Fruit fly (Drosophila melanogaster): ENCODE measurements around the gene RpS10b.

Gene RpS10b

DNA sequence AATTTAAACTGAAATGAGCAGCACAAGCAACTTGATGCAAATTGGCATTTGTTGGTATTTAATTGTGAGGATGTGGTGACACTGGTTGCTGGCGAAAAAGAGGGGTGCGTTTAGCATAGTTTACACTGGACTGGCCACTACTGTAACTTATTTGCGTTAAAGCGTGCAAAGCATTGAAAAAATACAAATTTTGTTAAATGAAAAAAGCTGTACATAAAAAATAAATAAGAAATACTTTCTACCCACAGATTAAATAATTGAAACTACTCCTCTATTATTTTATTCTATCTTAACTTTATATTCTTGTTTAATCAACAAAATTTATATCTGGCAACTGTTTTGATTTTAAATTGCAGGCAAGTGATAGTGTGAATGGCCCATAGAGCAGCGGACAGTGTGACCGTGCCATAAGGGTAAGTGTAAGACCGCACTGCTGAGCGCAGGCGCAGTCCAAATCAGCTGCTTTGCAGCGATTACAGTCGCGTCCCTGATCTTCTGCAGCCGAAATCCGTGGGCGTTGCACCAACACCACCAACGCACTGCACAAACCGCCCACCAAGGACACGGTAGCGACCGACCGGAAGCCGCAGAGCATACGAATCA, 32.0 kb upstream of the RpS10b start, which contains the start of the genes Grip84 and car (continued):
- TF ChIP-seq ssp (GFP tag; IDR thresholded peaks at IDR 0.05) (peak; percentile 96), sna (GFP tag; IDR thresholded peaks at IDR 0.05; ENCODE audit: partially characterized antibody) (no peak), tna (GFP tag; IDR thresholded peaks at IDR 0.05; ENCODE audit: partially characterized antibody) (no peak), nerfin-2 (GFP tag; IDR thresholded peaks at IDR 0.05; ENCODE audit: partially characterized antibody) (no peak), CG4854 (GFP tag; optimal IDR thresholded peaks at IDR 0.05) (no peak), CG4730 (GFP tag; IDR thresholded peaks at IDR 0.05) (peak; percentile 50), CG17186 (GFP tag; optimal IDR thresholded peaks at IDR 0.05) (peak; percentile 55), CG15696 (tag; optimal IDR thresholded peaks at IDR 0.05) (peak; percentile 63), CG34224 (GFP tag; IDR thresholded peaks at IDR 0.05; ENCODE audit: partially characterized antibody) (no peak), CG7271 (tag; optimal IDR thresholded peaks at IDR 0.05) (no peak), CG2712 (tag; optimal IDR thresholded peaks at IDR 0.05) (peak; percentile 76), CG16779 (GFP tag; IDR thresholded peaks at IDR 0.05) (no peak), NfI (GFP tag; optimal IDR thresholded peaks at IDR 0.05) (peak; percentile 68), croc (GFP tag; conservative IDR thresholded peaks at IDR 0.05) (peak; percentile 58; the same call in 2 of the 3 replicates), CG5245 (GFP tag; optimal IDR thresholded peaks at IDR 0.05) (peak; percentile 24), YL-1 (GFP tag; optimal IDR thresholded peaks at IDR 0.05) (peak; percentile 36), Fer2 (tag; optimal IDR thresholded peaks at IDR 0.05) (peak; percentile 25), unc-4 (GFP tag; IDR thresholded peaks at IDR 0.05; ENCODE audit: partially characterized antibody) (no peak), CG6765 (GFP tag; optimal IDR thresholded peaks at IDR 0.05) (no peak), inv (GFP tag; IDR thresholded peaks at IDR 0.05; ENCODE audit: partially characterized antibody) (no peak), amos (GFP tag; IDR thresholded peaks at IDR 0.05; ENCODE audit: partially characterized antibody) (no peak), mam (GFP tag; optimal IDR thresholded peaks at IDR 0.05) (peak; percentile 80), CG14667 (GFP tag; IDR thresholded peaks at IDR 0.05) (0 out of 2 replicates have a peak, but pooled peaks have one; percentile 29), Hr3 (GFP tag; optimal IDR thresholded peaks at IDR 0.05) (peak; percentile 71), Optix (GFP tag; IDR thresholded peaks at IDR 0.05) (no peak), ab (GFP tag; optimal IDR thresholded peaks at IDR 0.05) (no peak), pzg (GFP tag; optimal IDR thresholded peaks at IDR 0.05) (peak; percentile 53), CG32532 (GFP tag; IDR thresholded peaks at IDR 0.05) (peak; percentile 93), CG8281 (tag; optimal IDR thresholded peaks at IDR 0.05) (no peak), zen2 (GFP tag; IDR thresholded peaks at IDR 0.05; ENCODE audit: partially characterized antibody) (no peak), MBD-R2 (GFP tag; IDR thresholded peaks at IDR 0.05) (peak; percentile 93), CG11723 (GFP tag; optimal IDR thresholded peaks at IDR 0.05) (no peak), CG14014 (GFP tag; IDR thresholded peaks at IDR 0.05) (peak; percentile 60), CG14710 (tag; optimal IDR thresholded peaks at IDR 0.05) (peak; percentile 99), peb (GFP tag; IDR thresholded peaks at IDR 0.05) (peak; percentile 11; the same call in 1 of the 2 replicates), Vsx1 (GFP tag; optimal IDR thresholded peaks at IDR 0.05) (no peak), Dfd (GFP tag; optimal IDR thresholded peaks at IDR 0.05) (peak in 1 of 2 experiments; percentile 24), H2.0 (GFP tag; IDR thresholded peaks at IDR 0.05) (peak; percentile 23; the same call in 1 of the 2 replicates), pfk (GFP tag; optimal IDR thresholded peaks at IDR 0.05) (no peak), CG11560 (tag; IDR thresholded peaks at IDR 0.05) (0 out of 3 replicates have a peak, but pooled peaks have one; percentile 51), CG31224 (GFP tag; IDR thresholded peaks at IDR 0.05) (peak; percentile 49), Spps (tag; optimal IDR thresholded peaks at IDR 0.05) (peak; percentile 26), maf-S (GFP tag; optimal IDR thresholded peaks at IDR 0.05) (peak; percentile 48), CG9609 (GFP tag; optimal IDR thresholded peaks at IDR 0.05) (peak; percentile 46), HmgZ (tag; optimal IDR thresholded peaks at IDR 0.05) (peak; percentile 36), CG8359 (GFP tag; optimal IDR thresholded peaks at IDR 0.05; ENCODE audit: borderline replicate concordance) (no peak), ftz-f1 (GFP tag; optimal IDR thresholded peaks at IDR 0.05) (no peak), Sry-δ (GFP tag; optimal IDR thresholded peaks at IDR 0.05) (no peak), CG3847 (GFP tag; IDR thresholded peaks at IDR 0.05) (peak; percentile 74)

Measured in whole organism, embryonic.